Worm (Caenorhabditis elegans) whole organism, L3 larva: ENCODE data around the gene B0244.9.

Experiments used
- R02D3.7 ChIP-seq: fragments of 150-350 bp; optimal IDR thresholded peaks from 2 replicates; lab custom pipeline; 2014; ENCODE audit warnings: missing biosample characterization, missing genetic modification characterization
- ZK546.5 ChIP-seq: sonication (generic microtip); optimal IDR thresholded peaks from 2 replicates; lab custom pipeline; 2017; ENCODE audit warnings: missing biosample characterization, missing genetic modification characterization
- ama-1 ChIP-seq: fragments of 150-350 bp; optimal IDR thresholded peaks from 2 replicates; lab custom pipeline; 2018
- ceh-16 ChIP-seq: sonication (generic microtip); optimal IDR thresholded peaks from 2 replicates; lab custom pipeline; 2017; ENCODE audit warnings: missing biosample characterization, missing genetic modification characterization
- ceh-28 ChIP-seq: fragments of 150-350 bp; optimal IDR thresholded peaks from 2 replicates; lab custom pipeline; 2014; ENCODE audit warnings: missing biosample characterization, missing genetic modification reagents, missing genetic modification characterization
- ceh-82 ChIP-seq: fragments of 150-350 bp; optimal IDR thresholded peaks from 2 replicates; lab custom pipeline; 2014; ENCODE audit warnings: missing biosample characterization, missing genetic modification characterization
- ceh-9 ChIP-seq: sonication (generic microtip); optimal IDR thresholded peaks from 2 replicates; lab custom pipeline; 2018; ENCODE audit warnings: missing biosample characterization, missing genetic modification characterization
- daf-12 ChIP-seq: fragments of 150-350 bp; optimal IDR thresholded peaks from 2 replicates; lab custom pipeline; 2014; ENCODE audit warnings: missing biosample characterization, missing genetic modification reagents, missing genetic modification characterization
- egl-27 ChIP-seq: sonication (generic microtip); optimal IDR thresholded peaks from 4 replicates; lab custom pipeline; 2017; ENCODE audit warnings: missing biosample characterization, missing genetic modification reagents, missing genetic modification characterization
- egl-5 ChIP-seq: fragments of 150-350 bp; optimal IDR thresholded peaks from 2 replicates; lab custom pipeline; 2017; ENCODE audit warnings: missing biosample characterization, missing genetic modification reagents, missing genetic modification characterization, inconsistent platforms
- elt-2 ChIP-seq: sonication (generic microtip); optimal IDR thresholded peaks from 2 replicates; lab custom pipeline; 2016; ENCODE audit warnings: missing genetic modification reagents, mild to moderate bottlenecking, missing genetic modification characterization, missing compliant biosample characterization
- elt-3 ChIP-seq, 3 experiments: fragments of 150-350 bp in 1 of 3; sonication (generic microtip) in 2 of 3; optimal IDR thresholded peaks; 2 replicates in 2 of 3; 4 replicates in 1 of 3; lab custom pipeline; 2014 to 2017; ENCODE audit warnings: missing biosample characterization in 3 of 3, missing genetic modification characterization in 3 of 3
- eor-1 ChIP-seq, 2 experiments: fragments of 150-350 bp; optimal IDR thresholded peaks; 2 replicates each; lab custom pipeline; 2014 to 2018; ENCODE audit warnings: missing biosample characterization in 2 of 2, missing genetic modification characterization in 2 of 2
- fkh-10 ChIP-seq: sonication (generic microtip); optimal IDR thresholded peaks from 2 replicates; lab custom pipeline; 2017; ENCODE audit warnings: missing biosample characterization, missing genetic modification reagents, missing genetic modification characterization
- fkh-2 ChIP-seq: fragments of 150-350 bp; optimal IDR thresholded peaks from 2 replicates; lab custom pipeline; 2014; ENCODE audit warnings: missing biosample characterization, missing genetic modification reagents, missing genetic modification characterization
- fos-1 ChIP-seq: fragments of 150-350 bp; optimal IDR thresholded peaks from 2 replicates; lab custom pipeline; 2014; ENCODE audit warnings: missing biosample characterization, missing genetic modification characterization
- jun-1 ChIP-seq: fragments of 150-350 bp; optimal IDR thresholded peaks from 2 replicates; lab custom pipeline; 2014; ENCODE audit warnings: missing biosample characterization, missing genetic modification reagents, missing genetic modification characterization
- lin-39 ChIP-seq: fragments of 150-350 bp; optimal IDR thresholded peaks from 2 replicates; lab custom pipeline; 2018; ENCODE audit warnings: missing biosample characterization, missing genetic modification reagents, missing genetic modification characterization
- lsy-12 ChIP-seq: sonication (generic microtip); optimal IDR thresholded peaks from 2 replicates; lab custom pipeline; 2016; ENCODE audit warnings: mild to moderate bottlenecking, missing genetic modification characterization, missing compliant biosample characterization
- mdl-1 ChIP-seq: fragments of 150-350 bp; optimal IDR thresholded peaks from 2 replicates; lab custom pipeline; 2014; ENCODE audit warnings: missing biosample characterization, missing genetic modification characterization
- mml-1 ChIP-seq: fragments of 150-350 bp; sonication (generic microtip); optimal IDR thresholded peaks from 3 replicates; lab custom pipeline; 2014; ENCODE audit warnings: missing biosample characterization, missing genetic modification characterization
- nfya-1 ChIP-seq: sonication (generic microtip); optimal IDR thresholded peaks from 2 replicates; lab custom pipeline; 2017; ENCODE audit warnings: missing genetic modification characterization, mild to moderate bottlenecking, missing compliant biosample characterization, antibody characterized with exemption, moderate library complexity; ENCODE audit not compliant: insufficient read depth
- nhr-11 ChIP-seq: fragments of 150-350 bp; optimal IDR thresholded peaks from 2 replicates; lab custom pipeline; 2014; ENCODE audit warnings: missing biosample characterization, missing genetic modification characterization
- nhr-12 ChIP-seq: fragments of 150-350 bp; optimal IDR thresholded peaks from 2 replicates; lab custom pipeline; 2014; ENCODE audit warnings: missing biosample characterization, missing genetic modification characterization
- nhr-237 ChIP-seq: fragments of 150-350 bp; optimal IDR thresholded peaks from 2 replicates; lab custom pipeline; 2014; ENCODE audit warnings: missing biosample characterization, missing genetic modification characterization
- nhr-28 ChIP-seq: fragments of 150-350 bp; optimal IDR thresholded peaks from 2 replicates; lab custom pipeline; 2014; ENCODE audit warnings: missing biosample characterization, missing genetic modification characterization
- nhr-43 ChIP-seq: sonication (generic microtip); optimal IDR thresholded peaks from 2 replicates; lab custom pipeline; 2016; ENCODE audit warnings: mild to moderate bottlenecking, missing genetic modification characterization, missing compliant biosample characterization; ENCODE audit not compliant: poor library complexity, severe bottlenecking
- nhr-67 ChIP-seq: fragments of 150-350 bp; optimal IDR thresholded peaks from 2 replicates; lab custom pipeline; 2014; ENCODE audit warnings: missing biosample characterization, missing genetic modification characterization
- nhr-77 ChIP-seq: fragments of 150-350 bp; optimal IDR thresholded peaks from 2 replicates; lab custom pipeline; 2014; ENCODE audit warnings: missing biosample characterization, missing genetic modification characterization
- pha-4 ChIP-seq: fragments of 150-350 bp; optimal IDR thresholded peaks from 2 replicates; lab custom pipeline; 2014; ENCODE audit warnings: missing biosample characterization, missing genetic modification reagents, missing genetic modification characterization
- skn-1 ChIP-seq: fragments of 150-350 bp; optimal IDR thresholded peaks from 2 replicates; lab custom pipeline; 2014; ENCODE audit warnings: missing biosample characterization, missing genetic modification characterization
- snpc-4 ChIP-seq: fragments of 150-350 bp; optimal IDR thresholded peaks from 2 replicates; lab custom pipeline; 2014; ENCODE audit warnings: missing biosample characterization, missing genetic modification characterization
- unc-62 ChIP-seq: fragments of 150-350 bp; sonication (generic microtip); optimal IDR thresholded peaks from 4 replicates; lab custom pipeline; 2014; ENCODE audit warnings: missing biosample characterization, missing genetic modification reagents, missing genetic modification characterization
- zag-1 ChIP-seq: fragments of 150-350 bp; optimal IDR thresholded peaks from 2 replicates; lab custom pipeline; 2014; ENCODE audit warnings: missing biosample characterization, missing genetic modification characterization
- ztf-11 ChIP-seq: fragments of 150-350 bp; optimal IDR thresholded peaks from 2 replicates; lab custom pipeline; 2014; ENCODE audit warnings: missing biosample characterization, missing genetic modification characterization
- ztf-4 ChIP-seq: fragments of 150-350 bp; optimal IDR thresholded peaks from 2 replicates; lab custom pipeline; 2014; ENCODE audit warnings: missing biosample characterization, missing genetic modification characterization

The B0244.9 gene

DNA sequence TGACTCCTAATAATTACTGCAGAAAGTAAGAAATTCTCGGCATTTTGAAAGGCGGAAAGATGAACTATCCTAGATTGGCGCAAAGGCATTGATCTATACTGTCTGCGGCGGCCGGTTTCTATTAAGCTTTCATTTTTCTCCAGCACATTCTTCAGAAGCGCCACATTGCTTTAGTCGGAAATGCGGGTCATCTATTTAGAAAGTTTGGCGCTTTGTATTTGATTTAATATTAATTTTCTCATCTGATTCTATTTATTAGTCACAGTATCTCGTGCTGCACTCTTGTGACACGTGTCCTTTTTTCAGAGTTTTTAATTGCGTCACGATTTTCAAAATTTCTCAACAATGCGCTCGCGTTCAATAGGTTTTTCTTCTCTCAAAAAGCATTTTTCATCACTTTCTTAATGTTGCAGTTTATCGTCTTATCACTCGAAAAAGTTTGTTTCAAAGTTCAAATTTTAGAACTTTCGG lies 15.8 kb downstream of the B0244.9 start:
- no peak for TF ChIP-seq skn-1
- TF ChIP-seq jun-1 (tag; lab: Kevin White, UChicago), result no peak
- no peak for TF ChIP-seq fkh-2
- no peak for TF ChIP-seq lin-39
- no peak for TF ChIP-seq ceh-82 (tag; lab: Kevin White, UChicago)
- TF ChIP-seq daf-12 (tag; lab: Kevin White, UChicago), result no peak
- TF ChIP-seq ztf-11, result no peak
- peak; percentile 59 for TF ChIP-seq ama-1
- TF ChIP-seq snpc-4 (tag; lab: Kevin White, UChicago), result no peak
- peak; percentile 76 for TF ChIP-seq nhr-43
- no peak for TF ChIP-seq egl-5 (tag; lab: Kevin White, UChicago)
- no peak for TF ChIP-seq nhr-77 (tag; lab: Kevin White, UChicago)
- TF ChIP-seq fkh-10 (GFP tag; lab: Kevin White, UChicago), result no peak
- TF ChIP-seq R02D3.7 (tag; lab: Kevin White, UChicago), result no peak
- no peak for TF ChIP-seq eor-1 (tag; optimal IDR thresholded peaks at IDR 0.05; lab: Kevin White, UChicago)
- peak; percentile 55 for TF ChIP-seq ztf-4 (tag; lab: Kevin White, UChicago)
- TF ChIP-seq ceh-16 (tag; lab: Kevin White, UChicago), result no peak
- no peak for TF ChIP-seq pha-4 (tag; lab: Kevin White, UChicago)
- TF ChIP-seq nfya-1 (tag; lab: Kevin White, UChicago), result no peak
- no peak for TF ChIP-seq elt-2
- no peak for TF ChIP-seq nhr-11
- TF ChIP-seq elt-3 (tag; optimal IDR thresholded peaks at IDR 0.05; lab: Kevin White, UChicago), result no peak
- no peak for TF ChIP-seq nhr-28 (tag; lab: Kevin White, UChicago)
- TF ChIP-seq unc-62, result no peak
- TF ChIP-seq ZK546.5 (tag; lab: Kevin White, UChicago), result no peak
- no peak for TF ChIP-seq nhr-237 (tag; lab: Kevin White, UChicago)

ce11 chrIII:5714230-5714983 lies 16.4 kb downstream of the B0244.9 start, which contains the start of gene arf-1:
Gene arf-1, plus strand, starts transcription at chrIII:5714886.
- TF ChIP-seq ceh-28 (tag; lab: Kevin White, UChicago) (no peak), snpc-4 (tag; lab: Kevin White, UChicago) (no peak), elt-2 (peak; percentile 17), nhr-43 (no peak), nhr-67 (tag; lab: Kevin White, UChicago) (no peak), elt-3 (tag; optimal IDR thresholded peaks at IDR 0.05; lab: Kevin White, UChicago) (no peak), nhr-12 (no peak), egl-27 (no peak), fkh-2 (no peak), mml-1 (tag; lab: Kevin White, UChicago) (no peak), ceh-16 (tag; lab: Kevin White, UChicago) (no peak), nhr-77 (tag; lab: Kevin White, UChicago) (peak; percentile 54), ama-1 (no peak)

ce11 chrIII:5711881-5712643 lies 18.8 kb downstream of the B0244.9 start:
- TF ChIP-seq lin-39 (no peak), fkh-10 (GFP tag; lab: Kevin White, UChicago) (no peak), ceh-82 (tag; lab: Kevin White, UChicago) (no peak), ZK546.5 (tag; lab: Kevin White, UChicago) (no peak), nhr-77 (tag; lab: Kevin White, UChicago) (no peak), zag-1 (tag; lab: Kevin White, UChicago) (no peak), snpc-4 (tag; lab: Kevin White, UChicago) (no peak), ceh-9 (tag; lab: Kevin White, UChicago) (no peak), lsy-12 (tag; lab: Kevin White, UChicago) (no peak), jun-1 (tag; lab: Kevin White, UChicago) (no peak), nhr-28 (tag; lab: Kevin White, UChicago) (no peak), ceh-16 (tag; lab: Kevin White, UChicago) (no peak), unc-62 (no peak), pha-4 (tag; lab: Kevin White, UChicago) (no peak), mdl-1 (tag; lab: Kevin White, UChicago) (no peak), fos-1 (tag; lab: Kevin White, UChicago) (no peak)
